Fruit fly (Drosophila melanogaster) whole organism, pupa: ENCODE data around the gene Cdk12.

Experiments
- CG10348 ChIP-seq: fragments of 200-800 bp; sonication (Bioruptor generic); IDR thresholded peaks from 2 replicates; pipeline ENCODE4 v1.3.6; 2022; ENCODE audit warnings: missing biosample characterization, missing genetic modification characterization
- CG12605 ChIP-seq: fragments of 200-800 bp; sonication (Bioruptor generic); IDR thresholded peaks from 2 replicates; pipeline ENCODE4 v1.3.6; 2022; ENCODE audit warnings: missing biosample characterization, missing genetic modification characterization
- CG15710 ChIP-seq: fragments of 200-800 bp; sonication (Bioruptor generic); optimal IDR thresholded peaks from 2 replicates; lab custom pipeline; 2018; ENCODE audit warnings: missing biosample characterization, mild to moderate bottlenecking, missing genetic modification characterization, moderate library complexity
- CG17806 ChIP-seq: fragments of 200-800 bp; sonication (Bioruptor generic); optimal IDR thresholded peaks from 2 replicates; lab custom pipeline; 2018; ENCODE audit warnings: missing biosample characterization, mild to moderate bottlenecking, missing genetic modification characterization, moderate library complexity
- CG4496 ChIP-seq: fragments of 200-800 bp; sonication (Bioruptor generic); IDR thresholded peaks from 3 replicates; pipeline ENCODE4 v1.3.6; 2022; ENCODE audit warnings: missing biosample characterization, missing genetic modification characterization
- CG8159 ChIP-seq: fragments of 200-800 bp; sonication (Bioruptor generic); optimal IDR thresholded peaks from 3 replicates; lab custom pipeline; 2018; ENCODE audit warnings: missing biosample characterization, mild to moderate bottlenecking, missing genetic modification characterization, moderate library complexity
- CG8301 ChIP-seq: fragments of 200-800 bp; sonication (Bioruptor generic); optimal IDR thresholded peaks from 2 replicates; lab custom pipeline; 2018; ENCODE audit warnings: missing biosample characterization, mild to moderate bottlenecking, missing genetic modification characterization
- D1 ChIP-seq: fragments of 200-800 bp; sonication (Bioruptor generic); optimal IDR thresholded peaks from 2 replicates; lab custom pipeline; 2018; ENCODE audit warnings: missing biosample characterization, mild to moderate bottlenecking, missing genetic modification characterization, moderate library complexity
- EcR ChIP-seq: fragments of 200-800 bp; sonication (Bioruptor generic); optimal IDR thresholded peaks from 3 replicates; lab custom pipeline; 2019; ENCODE audit warnings: missing biosample characterization, missing genetic modification characterization, mild to moderate bottlenecking, moderate library complexity, missing genetic modification reagents
- Pif1B ChIP-seq: fragments of 200-800 bp; sonication (Bioruptor generic); optimal IDR thresholded peaks from 3 replicates; lab custom pipeline; 2016; ENCODE audit warnings: missing biosample characterization, missing genetic modification characterization
- Snoo ChIP-seq: fragments of 200-800 bp; sonication (Bioruptor generic); optimal IDR thresholded peaks from 3 replicates; lab custom pipeline; 2017; ENCODE audit warnings: missing biosample characterization, mild to moderate bottlenecking, missing genetic modification characterization, inconsistent platforms
- gl ChIP-seq: fragments of 200-800 bp; sonication (Bioruptor generic); optimal IDR thresholded peaks from 2 replicates; lab custom pipeline; 2018; ENCODE audit warnings: missing biosample characterization, mild to moderate bottlenecking, missing genetic modification characterization

- TF ChIP-seq CG4496 (no peak), gl (tag; lab: Kevin White, UChicago) (no peak), Pif1B (no peak), D1 (tag; lab: Kevin White, UChicago) (no peak), CG10348 (GFP tag; lab: Robert Waterston, UW) (no peak), EcR (no peak), CG8159 (tag; lab: Kevin White, UChicago) (no peak), CG12605 (GFP tag; lab: Robert Waterston, UW) (no peak), CG8301 (tag; lab: Kevin White, UChicago) (no peak), CG15710 (no peak), CG17806 (tag; lab: Kevin White, UChicago) (no peak), Snoo (tag; lab: Kevin White, UChicago) (no peak)
Observed at dm6 chr3L:21562081-21562480, 46.0 kb downstream of the Cdk12 start, which contains the start of gene CapaR.
